Worm (Caenorhabditis elegans): ENCODE results near the gene lurp-3.

- no peak for TF ChIP-seq tab-1 (GFP tag; IDR thresholded peaks at IDR 0.05)
- no peak for TF ChIP-seq ztf-23 (GFP tag; IDR thresholded peaks at IDR 0.05)
- TF ChIP-seq ref-1 (GFP tag; conservative IDR thresholded peaks at IDR 0.05): no peak
- no peak for TF ChIP-seq klf-2 (GFP tag; conservative IDR thresholded peaks at IDR 0.05)
- no peak for TF ChIP-seq cog-1 (tag; optimal IDR thresholded peaks at IDR 0.05)
- no peak for TF ChIP-seq T22C8.4 (GFP tag; IDR thresholded peaks at IDR 0.05)
Observed at ce11 chrV:13408440-13408839, 47.1 kb upstream of the lurp-3 start.

All from whole organism, midembryonic.